Fruit fly (Drosophila melanogaster): Measurements from ENCODE around the gene Zmynd10.

Zmynd10 gene

dm6 chr3L:13041292-13042067, 15.2 kb upstream of the Zmynd10 start, which contains the start of gene RpS4 (continued):
- peak in 1 of 3 experiments; percentile 83 for TF ChIP-seq Stat92E (GFP tag; optimal IDR thresholded peaks at IDR 0.05)
- TF ChIP-seq pb (GFP tag; optimal IDR thresholded peaks at IDR 0.05) = peak; percentile 92
- peak; percentile 73 for TF ChIP-seq fu2 (GFP tag; optimal IDR thresholded peaks at IDR 0.05)
- TF ChIP-seq CG4328 (GFP tag; optimal IDR thresholded peaks at IDR 0.05) = peak; percentile 93
- peak; percentile 63 for TF ChIP-seq bab2 (GFP tag; optimal IDR thresholded peaks at IDR 0.05)
- peak; percentile 83 for TF ChIP-seq CG7745 (tag; optimal IDR thresholded peaks at IDR 0.05)
- TF ChIP-seq phol (tag; optimal IDR thresholded peaks at IDR 0.05) = peak; percentile 72
- peak; percentile 93 for TF ChIP-seq Lhr (GFP tag; optimal IDR thresholded peaks at IDR 0.05)
- peak; percentile 92 for TF ChIP-seq Awh (GFP tag; IDR thresholded peaks at IDR 0.05)
- TF ChIP-seq Oaz (GFP tag; IDR thresholded peaks at IDR 0.05) = peak; percentile 66
- TF ChIP-seq lilli (GFP tag; optimal IDR thresholded peaks at IDR 0.05) = peak; percentile 74
- peak; percentile 74 for TF ChIP-seq Nf-YA (GFP tag; IDR thresholded peaks at IDR 0.05)
- TF ChIP-seq z (GFP tag; IDR thresholded peaks at IDR 0.05) = peak; percentile 50; the same call in 1 of the 3 replicates
- peak; percentile 69 for TF ChIP-seq luna (GFP tag; optimal IDR thresholded peaks at IDR 0.05)
- TF ChIP-seq CHES-1-like (GFP tag; optimal IDR thresholded peaks at IDR 0.05) = peak; percentile 86
- TF ChIP-seq CG9609 (GFP tag; optimal IDR thresholded peaks at IDR 0.05) = peak; percentile 77
- TF ChIP-seq BtbVII (GFP tag; optimal IDR thresholded peaks at IDR 0.05) = peak; percentile 95
- TF ChIP-seq esg (GFP tag; conservative IDR thresholded peaks at IDR 0.05) = peak; percentile 40
- TF ChIP-seq Lpt (GFP tag; optimal IDR thresholded peaks at IDR 0.05) = no peak
- TF ChIP-seq CG6654 (GFP tag; optimal IDR thresholded peaks at IDR 0.05) = peak; percentile 61
- TF ChIP-seq CG15514 (GFP tag; optimal IDR thresholded peaks at IDR 0.05) = peak; percentile 92
- peak; percentile 96 for TF ChIP-seq HHEX (GFP tag; optimal IDR thresholded peaks at IDR 0.05)
- TF ChIP-seq CG2712 (tag; optimal IDR thresholded peaks at IDR 0.05) = peak; percentile 78
- TF ChIP-seq BEAF-32 (GFP tag; optimal IDR thresholded peaks at IDR 0.05) = peak; percentile 53
- TF ChIP-seq CG7786 (GFP tag; optimal IDR thresholded peaks at IDR 0.05) = peak; percentile 72
- TF ChIP-seq chinmo (GFP tag; IDR thresholded peaks at IDR 0.05; ENCODE audit: partially characterized antibody) = no peak
- peak; percentile 80 for TF ChIP-seq sima (GFP tag; optimal IDR thresholded peaks at IDR 0.05)
- peak; percentile 95 for TF ChIP-seq Mes4 (GFP tag; optimal IDR thresholded peaks at IDR 0.05)
- peak; percentile 64 for TF ChIP-seq maf-S (GFP tag; optimal IDR thresholded peaks at IDR 0.05)
- peak; percentile 68 for TF ChIP-seq Nf-YB (GFP tag; optimal IDR thresholded peaks at IDR 0.05)
- TF ChIP-seq CG11695 (GFP tag; IDR thresholded peaks at IDR 0.05) = peak; percentile 74
- TF ChIP-seq disco-r (GFP tag; optimal IDR thresholded peaks at IDR 0.05) = peak; percentile 84
- peak; percentile 45 for TF ChIP-seq CG4820 (GFP tag; optimal IDR thresholded peaks at IDR 0.05)
- peak; percentile 63 for TF ChIP-seq exex (tag; optimal IDR thresholded peaks at IDR 0.05)
- peak; percentile 65 for TF ChIP-seq Neu2 (GFP tag; optimal IDR thresholded peaks at IDR 0.05; ENCODE audit: borderline replicate concordance)
- TF ChIP-seq CG17186 (GFP tag; optimal IDR thresholded peaks at IDR 0.05) = peak; percentile 94
- TF ChIP-seq salm (tag; optimal IDR thresholded peaks at IDR 0.05) = peak; percentile 88
- TF ChIP-seq tin (GFP tag; optimal IDR thresholded peaks at IDR 0.05) = peak; percentile 77
- TF ChIP-seq CG1024 (GFP tag; IDR thresholded peaks at IDR 0.05) = peak; percentile 82
- peak; percentile 84 for TF ChIP-seq btn (GFP tag; optimal IDR thresholded peaks at IDR 0.05)
- TF ChIP-seq lab (GFP tag; optimal IDR thresholded peaks at IDR 0.05) = peak; percentile 98
- TF ChIP-seq repo (GFP tag; optimal IDR thresholded peaks at IDR 0.05) = peak; percentile 81
- TF ChIP-seq zen2 (GFP tag; IDR thresholded peaks at IDR 0.05; ENCODE audit: partially characterized antibody) = no peak
- peak; percentile 48; the same call in 1 of the 2 replicates for TF ChIP-seq bbx (GFP tag; IDR thresholded peaks at IDR 0.05; ENCODE audit: partially characterized antibody)
- TF ChIP-seq fru (optimal IDR thresholded peaks at IDR 0.05) = no peak
- TF ChIP-seq Dp (GFP tag; optimal IDR thresholded peaks at IDR 0.05) = peak; percentile 27
- 0 out of 3 replicates have a peak, but pooled peaks have one; percentile 38 for TF ChIP-seq CG6791 (GFP tag; IDR thresholded peaks at IDR 0.05; ENCODE audit: partially characterized antibody)
- peak; percentile 63 for TF ChIP-seq pnt (GFP tag; optimal IDR thresholded peaks at IDR 0.05)
- TF ChIP-seq C15 (GFP tag; IDR thresholded peaks at IDR 0.05) = peak; percentile 84
